Worm (Caenorhabditis elegans) whole organism, L3 larva: Measurements from ENCODE around the gene str-155.

Source experiments
- aly-2 ChIP-seq: fragments of 150-350 bp; optimal IDR thresholded peaks from 2 replicates; lab custom pipeline; 2014; ENCODE audit warnings: missing biosample characterization, missing genetic modification characterization
- ama-1 ChIP-seq: fragments of 150-350 bp; optimal IDR thresholded peaks from 2 replicates; lab custom pipeline; 2018
- ceh-82 ChIP-seq: fragments of 150-350 bp; optimal IDR thresholded peaks from 2 replicates; lab custom pipeline; 2014; ENCODE audit warnings: missing biosample characterization, missing genetic modification characterization
- hmg-11 ChIP-seq: sonication (generic microtip); optimal IDR thresholded peaks from 2 replicates; lab custom pipeline; 2016; ENCODE audit warnings: missing genetic modification characterization, missing compliant biosample characterization
- nhr-237 ChIP-seq: fragments of 150-350 bp; optimal IDR thresholded peaks from 2 replicates; lab custom pipeline; 2014; ENCODE audit warnings: missing biosample characterization, missing genetic modification characterization
- nhr-77 ChIP-seq: fragments of 150-350 bp; optimal IDR thresholded peaks from 2 replicates; lab custom pipeline; 2014; ENCODE audit warnings: missing biosample characterization, missing genetic modification characterization
- pha-4 ChIP-seq: fragments of 150-350 bp; optimal IDR thresholded peaks from 2 replicates; lab custom pipeline; 2014; ENCODE audit warnings: missing biosample characterization, missing genetic modification reagents, missing genetic modification characterization

DNA sequence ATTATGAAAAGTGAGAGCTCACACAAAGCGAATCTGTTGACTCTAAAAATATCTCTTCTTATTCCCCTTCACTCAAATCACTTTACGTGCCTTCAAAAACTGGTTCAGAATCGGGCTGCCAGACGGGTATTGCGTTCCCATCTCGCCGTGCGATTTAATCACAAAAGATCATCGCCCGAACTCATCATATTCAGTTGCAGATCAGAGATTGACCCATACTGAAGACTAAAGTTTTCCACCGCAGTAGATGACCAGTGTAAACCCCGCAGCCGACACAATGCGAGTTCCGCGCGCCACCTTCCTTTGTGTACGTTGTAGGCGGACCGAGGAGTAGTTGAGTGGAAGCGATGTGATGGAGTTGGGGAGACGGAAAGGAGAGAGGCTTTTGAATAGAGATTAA lies 35.2 kb upstream of the str-155 start:
- TF ChIP-seq aly-2 (tag; lab: Kevin White, UChicago) (no peak), hmg-11 (tag; lab: Kevin White, UChicago) (no peak), nhr-237 (no peak), pha-4 (tag; lab: Kevin White, UChicago) (no peak), nhr-77 (no peak), ama-1 (lab: Kevin White, UChicago) (peak; percentile 88), ceh-82 (tag; lab: Kevin White, UChicago) (no peak)
